Fruit fly (Drosophila melanogaster): ENCODE results near the gene Npc1a.

Gene Npc1a

DNA sequence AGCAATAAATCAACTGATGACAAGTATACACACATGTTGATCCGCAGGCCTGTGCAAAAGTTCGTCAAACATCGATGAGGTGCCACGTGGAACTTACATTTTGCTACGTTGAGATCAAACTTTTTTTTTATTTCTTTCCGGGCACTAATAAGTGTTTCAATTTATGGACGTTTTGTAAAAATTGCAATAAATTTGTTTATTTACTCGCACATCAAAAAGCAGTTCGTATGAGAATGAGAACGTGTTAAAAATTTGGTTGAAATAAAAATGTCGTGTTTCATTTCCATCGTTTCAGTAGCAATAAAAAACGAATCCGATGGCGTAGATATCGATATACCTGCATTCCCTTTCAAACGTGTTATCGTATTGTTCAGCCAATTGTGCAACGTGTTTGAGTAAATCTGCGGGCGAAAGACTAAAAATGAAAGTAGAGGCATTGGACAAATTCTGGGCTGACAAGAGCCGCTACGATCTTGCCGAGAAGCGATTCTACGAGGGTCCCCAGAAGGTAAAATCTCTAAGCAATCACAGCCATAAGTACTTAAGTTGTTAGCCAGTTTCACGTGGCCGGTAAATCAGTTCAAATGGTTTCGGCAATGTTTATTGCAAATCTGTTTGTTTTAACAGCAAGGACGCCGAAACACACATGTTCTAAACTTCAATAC is 11.3 kb upstream of the Npc1a start, which contains the start of gene eEF1delta (continued):
- TF ChIP-seq Bdp1 (GFP tag; optimal IDR thresholded peaks at IDR 0.05) = no peak
- peak; percentile 21; the same call in 1 of the 2 replicates for TF ChIP-seq slbo (GFP tag; IDR thresholded peaks at IDR 0.05)
- TF ChIP-seq run (tag; optimal IDR thresholded peaks at IDR 0.05) = no peak
- TF ChIP-seq Lim3 (GFP tag; IDR thresholded peaks at IDR 0.05) = no peak
- peak; percentile 14; the same call in 1 of the 2 replicates for TF ChIP-seq hbn (GFP tag; IDR thresholded peaks at IDR 0.05; ENCODE audit: partially characterized antibody)
- TF ChIP-seq Ssrp (tag; optimal IDR thresholded peaks at IDR 0.05) = no peak
- no peak for TF ChIP-seq wor (GFP tag; IDR thresholded peaks at IDR 0.05)
- no peak for TF ChIP-seq abd-A (tag; optimal IDR thresholded peaks at IDR 0.05)
- peak; percentile 93 for TF ChIP-seq CG1024 (GFP tag; IDR thresholded peaks at IDR 0.05)
- TF ChIP-seq aop (GFP tag; IDR thresholded peaks at IDR 0.05) = no peak
- TF ChIP-seq seq (GFP tag; IDR thresholded peaks at IDR 0.05) = no peak
- TF ChIP-seq CG13894 (tag; optimal IDR thresholded peaks at IDR 0.05) = no peak
- no peak for TF ChIP-seq E2f2 (GFP tag; IDR thresholded peaks at IDR 0.05)
- TF ChIP-seq Sry-β (GFP tag; optimal IDR thresholded peaks at IDR 0.05) = no peak
- TF ChIP-seq CG32772 (GFP tag; IDR thresholded peaks at IDR 0.05) = no peak
- peak; percentile 14 for TF ChIP-seq nmo (GFP tag; optimal IDR thresholded peaks at IDR 0.05)
- no peak for TF ChIP-seq fd64A (GFP tag; optimal IDR thresholded peaks at IDR 0.05)
- TF ChIP-seq stc (GFP tag; IDR thresholded peaks at IDR 0.05) = no peak
- no peak for TF ChIP-seq exex (tag; optimal IDR thresholded peaks at IDR 0.05)
- peak; percentile 99 for TF ChIP-seq CG1603 (tag; optimal IDR thresholded peaks at IDR 0.05)
- peak; percentile 37; the same call in 1 of the 3 replicates for TF ChIP-seq CG34422 (GFP tag; IDR thresholded peaks at IDR 0.05)
- peak; percentile 45 for TF ChIP-seq CG15479 (GFP tag; optimal IDR thresholded peaks at IDR 0.05)
- 0 out of 2 replicates have a peak, but pooled peaks have one; percentile 39 for TF ChIP-seq Bgb (GFP tag; IDR thresholded peaks at IDR 0.05; ENCODE audit: partially characterized antibody)
- TF ChIP-seq pfk (GFP tag; optimal IDR thresholded peaks at IDR 0.05) = peak; percentile 91
- TF ChIP-seq row (GFP tag; IDR thresholded peaks at IDR 0.05) = peak; percentile 68
- TF ChIP-seq CG12659 (GFP tag; optimal IDR thresholded peaks at IDR 0.05) = peak; percentile 53
- no peak for TF ChIP-seq klu (GFP tag; IDR thresholded peaks at IDR 0.05)
- no peak for TF ChIP-seq nerfin-1 (tag; optimal IDR thresholded peaks at IDR 0.05)
- TF ChIP-seq Pdp1 (GFP tag; optimal IDR thresholded peaks at IDR 0.05) = peak in 1 of 2 experiments; percentile 95
- TF ChIP-seq CG16813 (GFP tag; IDR thresholded peaks at IDR 0.05; ENCODE audit: partially characterized antibody) = peak; percentile 51; the same call in 2 of the 3 replicates
- TF ChIP-seq Ets65A (GFP tag) = peak; percentile 16
- TF ChIP-seq ci (GFP tag; IDR thresholded peaks at IDR 0.05) = no peak
- peak; percentile 55; the same call in 1 of the 3 replicates for TF ChIP-seq CG34224 (GFP tag; IDR thresholded peaks at IDR 0.05; ENCODE audit: partially characterized antibody)
- no peak for TF ChIP-seq CG30431 (GFP tag; optimal IDR thresholded peaks at IDR 0.05)
- no peak for TF ChIP-seq CG12236 (GFP tag; optimal IDR thresholded peaks at IDR 0.05)
- TF ChIP-seq CG15011 (GFP tag; optimal IDR thresholded peaks at IDR 0.05) = no peak
- no peak for TF ChIP-seq ase (GFP tag; IDR thresholded peaks at IDR 0.05)
- peak; percentile 55 for TF ChIP-seq Med (GFP tag)
- no peak for TF ChIP-seq CG34376 (GFP tag; optimal IDR thresholded peaks at IDR 0.05)
- peak; percentile 18 for TF ChIP-seq Sin3A (optimal IDR thresholded peaks at IDR 0.05)
- no peak for TF ChIP-seq CG4282 (GFP tag; optimal IDR thresholded peaks at IDR 0.05)
- 0 out of 3 replicates have a peak, but pooled peaks have one; percentile 25 for TF ChIP-seq knrl (GFP tag; IDR thresholded peaks at IDR 0.05; ENCODE audit: partially characterized antibody)
- peak; percentile 45 for TF ChIP-seq dm (GFP tag; optimal IDR thresholded peaks at IDR 0.05)
- no peak for TF ChIP-seq E2f1 (GFP tag; IDR thresholded peaks at IDR 0.05)
- no peak for TF ChIP-seq CG12155 (GFP tag; optimal IDR thresholded peaks at IDR 0.05)
- TF ChIP-seq CG1832 (GFP tag; optimal IDR thresholded peaks at IDR 0.05) = no peak
- TF ChIP-seq bbx (GFP tag; IDR thresholded peaks at IDR 0.05; ENCODE audit: partially characterized antibody) = peak; percentile 51; the same call in 1 of the 2 replicates
- no peak for TF ChIP-seq NfI (GFP tag; optimal IDR thresholded peaks at IDR 0.05)
- peak; percentile 68 for TF ChIP-seq MESR4 (GFP tag; optimal IDR thresholded peaks at IDR 0.05)
